Worm (Caenorhabditis elegans) whole organism, L4 larva: ENCODE measurements around the gene R10E8.5.
"Not testable (repeated sequence)": the region's sequence is repeated elsewhere in the genome, so short reads cannot be mapped to it uniquely, and the experiment has no call there.

ENCODE experiments used
- F10B5.3 ChIP-seq: sonication (generic microtip); optimal IDR thresholded peaks from 2 replicates; lab custom pipeline; 2016; ENCODE audit warnings: mild to moderate bottlenecking, missing genetic modification characterization, missing compliant biosample characterization
- Y48G9A.11 ChIP-seq: fragments of 200-800 bp; sonication (Bioruptor generic); IDR thresholded peaks from 2 replicates; pipeline ENCODE4 v1.3.6; 2022; ENCODE audit warnings: missing genetic modification reagents, missing genetic modification characterization, missing compliant biosample characterization
- attf-4 ChIP-seq: sonication (generic microtip); optimal IDR thresholded peaks from 3 replicates; lab custom pipeline; 2017; ENCODE audit warnings: missing biosample characterization, missing genetic modification characterization
- ceh-20 ChIP-seq: fragments of 200-800 bp; sonication (Bioruptor generic); IDR thresholded peaks from 2 replicates; pipeline ENCODE4 v1.3.6; 2022; ENCODE audit warnings: missing genetic modification reagents, missing genetic modification characterization, missing compliant biosample characterization
- dmd-9 ChIP-seq: fragments of 200-800 bp; sonication (Bioruptor generic); IDR thresholded peaks from 2 replicates; pipeline ENCODE4 v1.3.6; 2022; ENCODE audit warnings: missing genetic modification reagents, missing genetic modification characterization, missing compliant biosample characterization
- fkh-10 ChIP-seq: fragments of 150-350 bp; optimal IDR thresholded peaks from 2 replicates; lab custom pipeline; 2014; ENCODE audit warnings: missing biosample characterization, missing genetic modification reagents, missing genetic modification characterization
- jun-1 ChIP-seq: fragments of 150-350 bp; optimal IDR thresholded peaks from 2 replicates; lab custom pipeline; 2014; ENCODE audit warnings: missing biosample characterization, missing genetic modification reagents, missing genetic modification characterization
- lin-13 ChIP-seq: fragments of 150-350 bp; optimal IDR thresholded peaks from 2 replicates; lab custom pipeline; 2014; ENCODE audit warnings: missing biosample characterization, missing genetic modification reagents, missing genetic modification characterization
- lin-15B ChIP-seq: fragments of 150-350 bp; sonication (generic microtip); optimal IDR thresholded peaks from 3 replicates; lab custom pipeline; 2014; ENCODE audit warnings: missing biosample characterization, missing genetic modification characterization
- mep-1 ChIP-seq: fragments of 150-350 bp; sonication (generic microtip); optimal IDR thresholded peaks from 3 replicates; lab custom pipeline; 2014; ENCODE audit warnings: missing biosample characterization, missing genetic modification characterization
- mxl-2 ChIP-seq: fragments of 200-800 bp; sonication (Bioruptor generic); conservative IDR thresholded peaks from 2 replicates; pipeline ENCODE4 v1.3.6; 2022; ENCODE audit warnings: missing genetic modification reagents, missing genetic modification characterization, missing compliant biosample characterization
- mxl-3 ChIP-seq: fragments of 200-800 bp; sonication (Bioruptor generic); optimal IDR thresholded peaks from 2 replicates; lab custom pipeline; 2018; ENCODE audit warnings: mild to moderate bottlenecking, missing genetic modification characterization, missing compliant biosample characterization
- nhr-10 ChIP-seq: fragments of 150-350 bp; optimal IDR thresholded peaks from 2 replicates; lab custom pipeline; 2014; ENCODE audit warnings: missing biosample characterization, missing genetic modification characterization
- nhr-28 ChIP-seq: fragments of 150-350 bp; optimal IDR thresholded peaks from 2 replicates; lab custom pipeline; 2014; ENCODE audit warnings: missing biosample characterization, missing genetic modification characterization
- nhr-76 ChIP-seq: fragments of 150-350 bp; optimal IDR thresholded peaks from 2 replicates; lab custom pipeline; 2014; ENCODE audit warnings: missing biosample characterization, missing genetic modification characterization
- nhr-77 ChIP-seq: fragments of 150-350 bp; optimal IDR thresholded peaks from 2 replicates; lab custom pipeline; 2014; ENCODE audit warnings: missing biosample characterization, missing genetic modification characterization
- pqm-1 ChIP-seq: sonication (generic microtip); optimal IDR thresholded peaks from 2 replicates; lab custom pipeline; 2017; ENCODE audit warnings: missing biosample characterization, missing genetic modification characterization
- rbr-2 ChIP-seq: sonication (generic microtip); optimal IDR thresholded peaks from 2 replicates; lab custom pipeline; 2016; ENCODE audit warnings: missing genotype, missing genetic modification characterization, missing compliant biosample characterization
- saeg-2 ChIP-seq: fragments of 200-800 bp; sonication (Bioruptor generic); IDR thresholded peaks from 2 replicates; pipeline ENCODE4 v1.3.6; 2022; ENCODE audit warnings: missing genetic modification reagents, missing genetic modification characterization, missing compliant biosample characterization
- set-16 ChIP-seq: fragments of 200-800 bp; sonication (Bioruptor generic); IDR thresholded peaks from 2 replicates; pipeline ENCODE4 v1.3.6; 2022; ENCODE audit warnings: missing genetic modification reagents, missing genetic modification characterization, missing compliant biosample characterization
- snpc-4 ChIP-seq: fragments of 150-350 bp; optimal IDR thresholded peaks from 2 replicates; lab custom pipeline; 2014; ENCODE audit warnings: missing biosample characterization, missing genetic modification characterization
- tra-1 ChIP-seq: fragments of 200-800 bp; sonication (Bioruptor generic); IDR thresholded peaks from 2 replicates; pipeline ENCODE4 v1.3.6; 2022; ENCODE audit warnings: missing genetic modification reagents, missing genetic modification characterization, missing compliant biosample characterization
- unc-62 ChIP-seq, 3 experiments: fragments of 150-350 bp in 1 of 3; sonication (generic microtip); optimal IDR thresholded peaks in 2 of 3; peaks in 1 of 3; 1 replicate in 1 of 3; 2 replicates in 2 of 3; lab custom pipeline; 2014 to 2017; ENCODE audit warnings: missing biosample characterization in 3 of 3, missing genetic modification characterization in 3 of 3, missing genetic modification reagents in 3 of 3, missing genotype in 1 of 3
- ztf-7 ChIP-seq: fragments of 150-350 bp; optimal IDR thresholded peaks from 2 replicates; lab custom pipeline; 2014; ENCODE audit warnings: missing biosample characterization, missing genetic modification characterization

Gene R10E8.5

ce11 chrV:18292295-18292694, 37.7 kb downstream of the R10E8.5 start, which contains the start of gene Y51A2A.12:
TSS of gene Y51A2A.12 (plus strand) at chrV:18292595.
- no peak for TF ChIP-seq Y48G9A.11 (GFP tag; lab: Robert Waterston, UW)
- TF ChIP-seq lin-15B (tag; lab: Kevin White, UChicago): no peak

- TF ChIP-seq attf-4 (tag; lab: Kevin White, UChicago): no peak
- no peak for TF ChIP-seq mxl-3 (GFP tag; lab: Kevin White, UChicago)
- no peak for TF ChIP-seq rbr-2 (tag; lab: Kevin White, UChicago)
- no peak for TF ChIP-seq nhr-28
- TF ChIP-seq F10B5.3 (tag; lab: Kevin White, UChicago): no peak
- no peak for TF ChIP-seq nhr-77
- TF ChIP-seq jun-1 (tag; lab: Kevin White, UChicago): no peak
- TF ChIP-seq dmd-9 (GFP tag; lab: Robert Waterston, UW): no peak
- no peak for TF ChIP-seq fkh-10 (GFP tag; lab: Kevin White, UChicago)
- TF ChIP-seq mxl-2: no peak
- no peak for TF ChIP-seq saeg-2 (GFP tag; lab: Robert Waterston, UW)
- no peak for TF ChIP-seq set-16 (GFP tag; lab: Robert Waterston, UW)
- TF ChIP-seq nhr-10 (tag; lab: Kevin White, UChicago): no peak
- TF ChIP-seq, all 104 proteins: peak for 0
Observed at ce11 chrV:18298506-18298905, 43.9 kb downstream of the R10E8.5 start, which contains the start of gene Y51A2A.5. TSS of gene Y51A2A.5 (plus strand) at chrV:18298806.

- TF ChIP-seq pqm-1 (tag; lab: Kevin White, UChicago): no peak
- TF ChIP-seq mep-1: no peak
- no peak for TF ChIP-seq ceh-20 (GFP tag; lab: Robert Waterston, UW)
- TF ChIP-seq snpc-4 (tag; lab: Kevin White, UChicago): no peak
- TF ChIP-seq unc-62 (GFP tag; optimal IDR thresholded peaks at IDR 0.05 in 1 of 2; lab: Kevin White, UChicago): peak in 1 of 2 experiments; percentile 96
- TF ChIP-seq unc-62 (tag; optimal IDR thresholded peaks at IDR 0.05; lab: Kevin White, UChicago): no peak
- TF ChIP-seq lin-13 (GFP tag; lab: Kevin White, UChicago): no peak
Observed at ce11 chrV:18299313-18299712, 44.7 kb downstream of the R10E8.5 start.

ce11 chrV:18302414-18302813, 47.8 kb downstream of the R10E8.5 start, which contains the start of gene Y51A2A.6:
TSS of gene Y51A2A.6 (plus strand) at chrV:18302714.
- TF ChIP-seq nhr-76; tra-1 (GFP tag; lab: Robert Waterston, UW); ztf-7 (tag; lab: Kevin White, UChicago): not testable (repeated sequence)
